Fruit fly (Drosophila melanogaster): ENCODE data around the gene CG45067.

- TF ChIP-seq CG8359 (GFP tag; optimal IDR thresholded peaks at IDR 0.05; ENCODE audit: borderline replicate concordance) (no peak), pita (GFP tag; optimal IDR thresholded peaks at IDR 0.05) (peak; percentile 76), NFAT (GFP tag; IDR thresholded peaks at IDR 0.05) (peak; percentile 76), CG14860 (GFP tag; IDR thresholded peaks at IDR 0.05; ENCODE audit: partially characterized antibody) (peak; percentile 62), seq (GFP tag; IDR thresholded peaks at IDR 0.05) (peak; percentile 57; the same call in 1 of the 2 replicates), GATAe (GFP tag; conservative IDR thresholded peaks at IDR 0.05) (no peak), Six4 (GFP tag; optimal IDR thresholded peaks at IDR 0.05) (no peak), fru (optimal IDR thresholded peaks at IDR 0.05) (no peak), usp (GFP tag; optimal IDR thresholded peaks at IDR 0.05) (no peak), Gug (GFP tag; IDR thresholded peaks at IDR 0.05) (peak; percentile 27; the same call in 1 of the 4 replicates)
Observed at dm6 chr3L:3070274-3071204, 43.7 kb downstream of the CG45067 start, which contains the start of the genes CG32486 and PAN3.

All from whole organism, embryonic.